Fruit fly (Drosophila melanogaster) whole organism: ENCODE data around the gene ais.

ENCODE experiments used
- CG8478 ChIP-seq: fragments of >200 bp; optimal IDR thresholded peaks from 2 replicates; lab custom pipeline; 2018; ENCODE audit warnings: inconsistent platforms
- pan ChIP-seq: fragments of >200 bp; optimal IDR thresholded peaks from 2 replicates; lab custom pipeline; 2017
- psq ChIP-seq: fragments of >200 bp; optimal IDR thresholded peaks from 2 replicates; lab custom pipeline; 2017
- usp ChIP-seq: fragments of >200 bp; optimal IDR thresholded peaks from 2 replicates; lab custom pipeline; 2017; ENCODE audit warnings: missing biosample characterization, missing genetic modification characterization, mixed read lengths

DNA sequence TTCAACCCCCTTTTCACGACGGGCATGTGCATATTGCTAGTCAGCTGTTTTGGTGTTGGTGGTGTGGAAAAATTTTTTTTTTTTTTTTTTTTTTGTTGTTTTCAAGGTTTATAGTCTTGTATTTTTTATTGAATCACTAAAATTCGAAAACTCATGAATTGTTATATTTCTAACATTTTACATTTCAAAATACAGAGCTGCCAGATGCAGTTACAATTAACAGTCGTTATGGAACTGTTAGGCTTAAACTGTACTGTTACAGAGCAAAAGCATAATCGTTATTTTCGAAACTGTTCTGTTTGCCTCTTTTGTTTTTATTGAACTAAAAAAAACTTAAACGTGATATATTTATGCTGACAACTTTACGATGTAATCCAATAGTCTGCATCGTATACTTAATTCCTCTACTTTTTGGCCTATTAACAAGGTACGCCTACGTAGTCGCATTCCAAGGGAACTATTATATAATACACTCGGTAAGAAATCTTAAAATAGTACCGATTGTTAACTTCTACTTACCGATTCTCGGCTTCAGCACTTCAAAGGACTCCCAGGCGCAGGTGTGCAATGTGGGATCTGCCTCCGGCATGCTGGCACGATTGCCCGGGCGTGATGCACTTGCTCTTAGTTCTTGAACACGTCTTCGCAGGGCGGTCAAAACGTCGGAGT, 2.0 kb upstream of the ais start, which contains the start of gene CG32187:
- TF ChIP-seq psq (no peak), pan (lab: Kevin White, UChicago) (no peak), usp (GFP tag; lab: Kevin White, UChicago) (no peak), CG8478 (no peak)
